Fruit fly (Drosophila melanogaster): ENCODE results near the gene CG17350.
A peak's percentile ranks its signal among the peaks of the same experiment; 100 is the strongest.

Gene CG17350

DNA sequence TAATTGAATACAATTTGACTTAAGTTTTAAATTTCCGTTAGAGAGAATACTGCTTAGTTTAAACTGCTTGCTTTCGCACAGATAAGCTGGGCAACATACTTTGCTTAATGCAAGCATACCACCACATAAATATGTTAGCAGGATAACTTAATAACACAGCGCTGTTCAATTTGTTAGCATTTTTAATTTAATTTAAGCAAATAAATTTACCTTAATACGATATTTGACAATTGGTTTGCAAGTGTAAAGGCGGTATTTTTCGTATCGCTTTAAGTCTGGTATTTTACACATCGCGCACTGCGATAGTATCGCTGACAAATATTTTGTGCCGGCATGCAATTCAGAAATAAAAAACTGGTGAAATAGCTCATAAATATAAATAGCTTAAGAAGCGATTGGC lies 49.6 kb downstream of the CG17350 start, which contains the start of gene RtcB (continued):
- TF ChIP-seq CG32767 (GFP tag; IDR thresholded peaks at IDR 0.05) (no peak), Opbp (GFP tag; IDR thresholded peaks at IDR 0.05; ENCODE audit: partially characterized antibody) (peak; percentile 93), Dip3 (GFP tag; optimal IDR thresholded peaks at IDR 0.05) (no peak), Bdp1 (GFP tag; optimal IDR thresholded peaks at IDR 0.05) (no peak), CG33213 (GFP tag; optimal IDR thresholded peaks at IDR 0.05) (peak; percentile 18), sr (GFP tag; IDR thresholded peaks at IDR 0.05) (no peak), row (GFP tag; IDR thresholded peaks at IDR 0.05) (peak; percentile 62), bcd (GFP tag; optimal IDR thresholded peaks at IDR 0.05) (no peak), CG10959 (GFP tag; IDR thresholded peaks at IDR 0.05) (no peak), CG6813 (GFP tag; optimal IDR thresholded peaks at IDR 0.05) (no peak), CG12236 (GFP tag; optimal IDR thresholded peaks at IDR 0.05) (no peak), Adf1 (GFP tag; IDR thresholded peaks at IDR 0.05) (no peak), dan (GFP tag; IDR thresholded peaks at IDR 0.05) (no peak), Ets65A (GFP tag) (peak; percentile 42), Hr39 (optimal IDR thresholded peaks at IDR 0.05) (no peak), Sry-β (GFP tag; optimal IDR thresholded peaks at IDR 0.05) (no peak), Atf-2 (GFP tag; optimal IDR thresholded peaks at IDR 0.05) (no peak), zfh2 (GFP tag; optimal IDR thresholded peaks at IDR 0.05) (no peak), seq (GFP tag; IDR thresholded peaks at IDR 0.05) (no peak), zen (tag; optimal IDR thresholded peaks at IDR 0.05) (no peak), Vsx1 (GFP tag; optimal IDR thresholded peaks at IDR 0.05) (no peak), salm (tag; optimal IDR thresholded peaks at IDR 0.05) (no peak), da (GFP tag; optimal IDR thresholded peaks at IDR 0.05) (no peak), tx (GFP tag; optimal IDR thresholded peaks at IDR 0.05) (no peak), NfI (GFP tag; optimal IDR thresholded peaks at IDR 0.05) (no peak), CG4404 (GFP tag; IDR thresholded peaks at IDR 0.05) (no peak), CG8478 (optimal IDR thresholded peaks at IDR 0.05) (peak; percentile 84), CG10366 (GFP tag; IDR thresholded peaks at IDR 0.05) (no peak), CG11247 (GFP tag; IDR thresholded peaks at IDR 0.05) (no peak), slp2 (GFP tag; optimal IDR thresholded peaks at IDR 0.05) (no peak), Asciz (GFP tag; optimal IDR thresholded peaks at IDR 0.05) (no peak), zf30C (GFP tag; optimal IDR thresholded peaks at IDR 0.05) (no peak), CG18476 (GFP tag; optimal IDR thresholded peaks at IDR 0.05) (peak; percentile 10), br (optimal IDR thresholded peaks at IDR 0.05) (no peak), CG11560 (tag; IDR thresholded peaks at IDR 0.05) (no peak), her (GFP tag; optimal IDR thresholded peaks at IDR 0.05) (no peak), Jarid2 (GFP tag; optimal IDR thresholded peaks at IDR 0.05) (no peak), CG12155 (GFP tag; optimal IDR thresholded peaks at IDR 0.05) (no peak), CG10274 (GFP tag; optimal IDR thresholded peaks at IDR 0.05) (no peak), cwo (GFP tag; optimal IDR thresholded peaks at IDR 0.05) (no peak), Sry-δ (GFP tag; optimal IDR thresholded peaks at IDR 0.05) (peak; percentile 75), CG15514 (GFP tag; optimal IDR thresholded peaks at IDR 0.05) (peak; percentile 54), nerfin-1 (tag; optimal IDR thresholded peaks at IDR 0.05) (peak; percentile 58), kni (GFP tag; optimal IDR thresholded peaks at IDR 0.05) (no peak), CG10431 (GFP tag; optimal IDR thresholded peaks at IDR 0.05) (no peak), CoRest (tag; optimal IDR thresholded peaks at IDR 0.05) (peak; percentile 71), grn (GFP tag; optimal IDR thresholded peaks at IDR 0.05) (no peak), Poxn (GFP tag; IDR thresholded peaks at IDR 0.05) (no peak), stc (GFP tag; IDR thresholded peaks at IDR 0.05) (no peak), CG2202 (tag; optimal IDR thresholded peaks at IDR 0.05) (no peak), p53 (GFP tag; optimal IDR thresholded peaks at IDR 0.05) (no peak), Dip2 (GFP tag; IDR thresholded peaks at IDR 0.05) (no peak), nom (GFP tag; optimal IDR thresholded peaks at IDR 0.05) (no peak), CG8089 (GFP tag; optimal IDR thresholded peaks at IDR 0.05) (no peak), CTCF (GFP tag; optimal IDR thresholded peaks at IDR 0.05) (peak; percentile 48)
